Fruit fly (Drosophila melanogaster) whole organism, embryonic: ENCODE data around the gene CG13117.
A peak's percentile ranks its signal among the peaks of the same experiment; 100 is the strongest.

Source experiments
- Atf3 ChIP-seq: fragments of 200-800 bp; sonication (Bioruptor generic); optimal IDR thresholded peaks from 3 replicates; lab custom pipeline; 2016; ENCODE audit warnings: missing biosample characterization, missing genetic modification characterization
- Blimp-1 ChIP-seq: fragments of 200-800 bp; sonication (Bioruptor generic); optimal IDR thresholded peaks from 3 replicates; lab custom pipeline; 2018; ENCODE audit warnings: missing biosample characterization, missing genetic modification characterization, mild to moderate bottlenecking, moderate library complexity, missing genetic modification reagents
- CG10209 ChIP-seq: fragments of 200-800 bp; sonication (Bioruptor generic); optimal IDR thresholded peaks from 3 replicates; lab custom pipeline; 2017; ENCODE audit warnings: missing biosample characterization, mild to moderate bottlenecking, missing genetic modification characterization, missing genetic modification reagents
- CG10959 ChIP-seq: fragments of 200-800 bp; sonication (Bioruptor generic); IDR thresholded peaks from 2 replicates; pipeline ENCODE4 v1.3.6; 2022; ENCODE audit warnings: missing biosample characterization, missing genetic modification characterization
- CG13775 ChIP-seq: fragments of 200-800 bp; sonication (Bioruptor generic); optimal IDR thresholded peaks from 3 replicates; lab custom pipeline; 2017; ENCODE audit warnings: missing biosample characterization, mild to moderate bottlenecking, missing genetic modification characterization
- CG14014 ChIP-seq: fragments of 200-800 bp; sonication (Bioruptor generic); IDR thresholded peaks from 2 replicates; pipeline ENCODE4 v1.3.6; 2022; ENCODE audit warnings: missing biosample characterization, missing genetic modification characterization
- CG15269 ChIP-seq: fragments of 200-800 bp; sonication (Bioruptor generic); optimal IDR thresholded peaks from 2 replicates; lab custom pipeline; 2018; ENCODE audit warnings: missing biosample characterization, mild to moderate bottlenecking, missing genetic modification characterization, moderate library complexity
- CG1529 ChIP-seq: fragments of 200-800 bp; sonication (Bioruptor generic); optimal IDR thresholded peaks from 3 replicates; lab custom pipeline; 2018; ENCODE audit warnings: missing biosample characterization, missing genetic modification characterization
- CG15514 ChIP-seq: fragments of 200-800 bp; sonication (Bioruptor generic); optimal IDR thresholded peaks from 3 replicates; lab custom pipeline; 2017; ENCODE audit warnings: missing biosample characterization, missing genetic modification characterization, mild to moderate bottlenecking, moderate library complexity, missing genetic modification reagents
- CG16863 ChIP-seq: fragments of 200-800 bp; sonication (Bioruptor generic); optimal IDR thresholded peaks from 3 replicates; lab custom pipeline; 2016; ENCODE audit warnings: missing biosample characterization, missing genetic modification characterization
- CG18262 ChIP-seq: fragments of 200-800 bp; optimal IDR thresholded peaks from 3 replicates; lab custom pipeline; 2019; ENCODE audit warnings: missing biosample characterization, mild to moderate bottlenecking, missing genetic modification characterization, moderate library complexity
- CG1832 ChIP-seq: fragments of 200-800 bp; sonication (Bioruptor generic); optimal IDR thresholded peaks from 2 replicates; lab custom pipeline; 2017; ENCODE audit warnings: missing biosample characterization, mild to moderate bottlenecking, missing genetic modification characterization, inconsistent platforms
- CG2678 ChIP-seq: fragments of 200-800 bp; sonication (Bioruptor generic); optimal IDR thresholded peaks from 3 replicates; lab custom pipeline; 2019; ENCODE audit warnings: missing biosample characterization, mild to moderate bottlenecking, missing genetic modification characterization, moderate library complexity
- CG30403 ChIP-seq: fragments of 200-800 bp; sonication (Bioruptor generic); optimal IDR thresholded peaks from 3 replicates; lab custom pipeline; 2016; ENCODE audit warnings: missing biosample characterization, missing genetic modification characterization
- CG31441 ChIP-seq: fragments of 200-800 bp; sonication (Bioruptor generic); IDR thresholded peaks from 2 replicates; pipeline ENCODE4 v1.3.6; 2022; ENCODE audit warnings: missing biosample characterization, missing genetic modification characterization
- CG4820 ChIP-seq: fragments of 200-800 bp; sonication (Bioruptor generic); optimal IDR thresholded peaks from 3 replicates; lab custom pipeline; 2016; ENCODE audit warnings: missing biosample characterization, missing genetic modification characterization
- CG5245 ChIP-seq: fragments of 200-800 bp; sonication (Bioruptor generic); optimal IDR thresholded peaks from 3 replicates; lab custom pipeline; 2016; ENCODE audit warnings: missing biosample characterization, missing genetic modification characterization
- CG7271 ChIP-seq: fragments of 200-800 bp; sonication (Bioruptor generic); optimal IDR thresholded peaks from 2 replicates; lab custom pipeline; 2018; ENCODE audit warnings: missing biosample characterization, mild to moderate bottlenecking, missing genetic modification characterization, moderate library complexity
- CG7839 ChIP-seq: fragments of 200-800 bp; sonication (Bioruptor generic); optimal IDR thresholded peaks from 3 replicates; lab custom pipeline; 2018; ENCODE audit warnings: missing biosample characterization, mild to moderate bottlenecking, missing genetic modification characterization, moderate library complexity
- Ets65A ChIP-seq: fragments of 200-800 bp; sonication (Bioruptor generic); peaks from one replicate; lab custom pipeline; 2016; ENCODE audit warnings: missing biosample characterization, missing genetic modification characterization
- Fer3 ChIP-seq: fragments of 200-800 bp; sonication (Bioruptor generic); optimal IDR thresholded peaks from 2 replicates; lab custom pipeline; 2018; ENCODE audit warnings: missing biosample characterization, mild to moderate bottlenecking, missing genetic modification characterization, moderate library complexity
- H15 ChIP-seq: fragments of 200-800 bp; sonication (Bioruptor generic); IDR thresholded peaks from 3 replicates; pipeline ENCODE4 v1.3.6; 2022; ENCODE audit warnings: missing biosample characterization, missing genetic modification characterization
- Hr51 ChIP-seq, 2 experiments: fragments of 200-800 bp; sonication (Bioruptor generic); optimal IDR thresholded peaks; 2 replicates in 1 of 2; 3 replicates in 1 of 2; lab custom pipeline; 2016 to 2018; ENCODE audit warnings: missing biosample characterization in 2 of 2, missing genetic modification characterization in 2 of 2, mild to moderate bottlenecking in 1 of 2, moderate library complexity in 1 of 2
- Med ChIP-seq: fragments of 200-800 bp; sonication (Bioruptor generic); peaks from one replicate; lab custom pipeline; 2016; ENCODE audit warnings: missing biosample characterization, missing genetic modification characterization, mild to moderate bottlenecking, inconsistent platforms, moderate library complexity
- Pdp1 ChIP-seq, 2 experiments: fragments of 200-800 bp; sonication (Bioruptor generic); optimal IDR thresholded peaks; 3 replicates each; lab custom pipeline; 2016; ENCODE audit warnings: missing biosample characterization in 2 of 2, missing genetic modification characterization in 2 of 2, mild to moderate bottlenecking in 1 of 2, moderate library complexity in 1 of 2
- Ssrp ChIP-seq: fragments of 200-800 bp; sonication (Bioruptor generic); optimal IDR thresholded peaks from 2 replicates; lab custom pipeline; 2018; ENCODE audit warnings: missing biosample characterization, mild to moderate bottlenecking, missing genetic modification characterization, moderate library complexity
- Usf ChIP-seq: fragments of 200-800 bp; sonication (Bioruptor generic); optimal IDR thresholded peaks from 2 replicates; lab custom pipeline; 2017; ENCODE audit warnings: missing genotype, missing biosample characterization, missing genetic modification characterization
- az2 ChIP-seq: fragments of 200-800 bp; sonication (Bioruptor generic); optimal IDR thresholded peaks from 3 replicates; lab custom pipeline; 2016; ENCODE audit warnings: missing biosample characterization, missing genetic modification characterization
- bcd ChIP-seq: fragments of 200-800 bp; sonication (Bioruptor generic); optimal IDR thresholded peaks from 2 replicates; lab custom pipeline; 2017; ENCODE audit warnings: missing biosample characterization, mild to moderate bottlenecking, missing genetic modification characterization
- bowl ChIP-seq: fragments of 200-800 bp; sonication (Bioruptor generic); IDR thresholded peaks from 2 replicates; pipeline ENCODE4 v1.3.6; 2022; ENCODE audit warnings: missing biosample characterization, missing genetic modification characterization
- chif ChIP-seq, 2 experiments: fragments of 200-800 bp; sonication (Bioruptor generic); optimal IDR thresholded peaks; 3 replicates each; lab custom pipeline; 2016; ENCODE audit warnings: missing biosample characterization in 2 of 2, missing genetic modification characterization in 2 of 2
- chn ChIP-seq: fragments of 200-800 bp; sonication (Bioruptor generic); optimal IDR thresholded peaks from 2 replicates; lab custom pipeline; 2016; ENCODE audit warnings: missing biosample characterization, missing genetic modification characterization
- crc ChIP-seq: fragments of 200-800 bp; sonication (Bioruptor generic); optimal IDR thresholded peaks from 2 replicates; lab custom pipeline; 2016; ENCODE audit warnings: missing biosample characterization, missing genetic modification characterization
- dmrt11E ChIP-seq: fragments of 200-800 bp; sonication (Bioruptor generic); optimal IDR thresholded peaks from 3 replicates; lab custom pipeline; 2018; ENCODE audit warnings: missing biosample characterization, mild to moderate bottlenecking, missing genetic modification characterization, moderate library complexity
- dmrt99B ChIP-seq: fragments of 200-800 bp; sonication (Bioruptor generic); optimal IDR thresholded peaks from 2 replicates; lab custom pipeline; 2018; ENCODE audit warnings: missing biosample characterization, mild to moderate bottlenecking, missing genetic modification characterization, moderate library complexity
- en ChIP-seq: fragments of 200-800 bp; sonication (Bioruptor generic); optimal IDR thresholded peaks from 2 replicates; lab custom pipeline; 2016; ENCODE audit warnings: missing biosample characterization, missing genetic modification characterization
- fd3F ChIP-seq: fragments of 200-800 bp; sonication (Bioruptor generic); optimal IDR thresholded peaks from 2 replicates; lab custom pipeline; 2018; ENCODE audit warnings: missing biosample characterization, mild to moderate bottlenecking, missing genetic modification characterization, moderate library complexity
- hb ChIP-seq: fragments of 200-800 bp; sonication (Bioruptor generic); IDR thresholded peaks from 3 replicates; pipeline ENCODE4 v1.3.6; 2022; ENCODE audit warnings: missing biosample characterization, missing genetic modification characterization; ENCODE audit not compliant: partially characterized antibody
- luna ChIP-seq: fragments of 200-800 bp; sonication (Bioruptor generic); optimal IDR thresholded peaks from 2 replicates; lab custom pipeline; 2016; ENCODE audit warnings: missing biosample characterization, missing genetic modification characterization
- nmo ChIP-seq: fragments of 200-800 bp; sonication (Bioruptor generic); optimal IDR thresholded peaks from 2 replicates; lab custom pipeline; 2018; ENCODE audit warnings: missing biosample characterization, mild to moderate bottlenecking, missing genetic modification characterization, moderate library complexity
- onecut ChIP-seq: fragments of 200-800 bp; sonication (Bioruptor generic); IDR thresholded peaks from 2 replicates; pipeline ENCODE4 v1.3.6; 2022; ENCODE audit warnings: missing biosample characterization, missing genetic modification characterization
- phol ChIP-seq: fragments of 200-800 bp; sonication (Bioruptor generic); optimal IDR thresholded peaks from 3 replicates; lab custom pipeline; 2018; ENCODE audit warnings: missing biosample characterization, mild to moderate bottlenecking, missing genetic modification characterization, moderate library complexity
- rib ChIP-seq: fragments of 200-800 bp; sonication (Bioruptor generic); IDR thresholded peaks from 2 replicates; pipeline ENCODE4 v1.3.6; 2022; ENCODE audit warnings: missing biosample characterization, missing genetic modification characterization
- sens-2 ChIP-seq: fragments of 200-800 bp; sonication (Bioruptor generic); IDR thresholded peaks from 2 replicates; pipeline ENCODE4 v1.3.6; 2022; ENCODE audit warnings: missing biosample characterization, missing genetic modification characterization
- tio ChIP-seq: fragments of 200-800 bp; sonication (Bioruptor generic); optimal IDR thresholded peaks from 2 replicates; lab custom pipeline; 2017; ENCODE audit warnings: missing biosample characterization, missing genetic modification characterization, inconsistent platforms
- tll ChIP-seq, 2 experiments: fragments of 200-800 bp in 1 of 2; fragments of >200 bp in 1 of 2; sonication (Bioruptor generic) in 1 of 2; optimal IDR thresholded peaks; 2 replicates each; lab custom pipeline; 2017 to 2019; ENCODE audit warnings: missing biosample characterization in 2 of 2, missing genetic modification characterization in 2 of 2, mild to moderate bottlenecking in 1 of 2, moderate library complexity in 1 of 2
- unpg ChIP-seq: fragments of 200-800 bp; sonication (Bioruptor generic); optimal IDR thresholded peaks from 3 replicates; lab custom pipeline; 2018; ENCODE audit warnings: missing biosample characterization, mild to moderate bottlenecking, missing genetic modification characterization, moderate library complexity
- z ChIP-seq: fragments of 200-800 bp; sonication (Bioruptor generic); IDR thresholded peaks from 3 replicates; pipeline ENCODE4 v1.3.6; 2022; ENCODE audit warnings: missing biosample characterization, missing genetic modification characterization
- zen2 ChIP-seq: fragments of 200-800 bp; sonication (Bioruptor generic); IDR thresholded peaks from 3 replicates; pipeline ENCODE4 v1.3.6; 2022; ENCODE audit warnings: missing biosample characterization, missing genetic modification characterization; ENCODE audit not compliant: partially characterized antibody

The CG13117 gene

DNA sequence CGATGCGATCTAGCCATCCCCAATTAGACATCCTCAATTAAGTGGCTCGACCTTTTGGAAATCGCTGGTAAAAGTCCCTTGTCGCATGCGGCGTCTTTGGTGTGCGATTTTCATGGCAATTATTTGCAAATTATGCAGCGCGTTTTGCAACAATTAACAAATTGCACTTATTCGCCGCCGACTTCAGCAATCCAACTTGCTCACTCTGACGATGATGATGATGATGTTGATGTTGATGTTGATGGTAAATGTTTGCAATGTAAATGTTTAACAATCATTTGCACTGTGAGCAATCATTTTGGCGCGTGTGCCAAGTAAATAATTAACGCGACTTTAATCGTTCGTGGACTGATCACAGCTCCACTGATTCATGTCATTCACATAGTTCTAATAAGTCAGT is 2.3 kb upstream of the CG13117 start (continued):
- no peak for TF ChIP-seq Atf3
- TF ChIP-seq, all 482 proteins: peak for 8

DNA sequence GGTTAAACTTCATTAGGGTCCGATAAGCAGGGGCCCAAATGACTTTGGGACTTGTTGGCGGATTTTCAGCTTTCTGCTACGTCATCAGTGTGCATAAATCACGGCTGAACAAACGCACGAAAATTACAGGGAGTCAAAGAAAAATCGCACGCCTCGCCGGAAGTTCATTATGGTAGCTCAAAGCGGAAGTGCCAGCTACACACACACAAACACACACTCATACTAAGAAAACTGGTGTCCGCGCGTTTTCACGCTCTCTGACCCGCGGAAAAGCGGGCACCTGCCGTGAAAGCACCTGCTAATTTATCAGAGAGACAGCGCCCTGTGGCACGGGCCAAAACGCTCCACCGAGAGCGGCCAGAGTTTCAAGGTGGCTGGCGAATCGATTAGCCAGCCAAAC is 915 bp downstream of the CG13117 start:
- TF ChIP-seq CG10209 (no peak), CG1832 (no peak), CG18262 (tag; lab: Kevin White, UChicago) (no peak), CG15514 (GFP tag; lab: Kevin White, UChicago) (no peak), CG13775 (no peak), CG7271 (tag; lab: Kevin White, UChicago) (no peak), Ets65A (GFP tag; lab: Kevin White, UChicago) (peak; percentile 70), bowl (no peak), Fer3 (tag; lab: Kevin White, UChicago) (no peak), CG16863 (no peak), fd3F (GFP tag; lab: Kevin White, UChicago) (no peak), luna (GFP tag; lab: Kevin White, UChicago) (no peak), Usf (GFP tag; lab: Kevin White, UChicago) (no peak), chn (GFP tag; lab: Kevin White, UChicago) (no peak), zen2 (GFP tag; lab: Robert Waterston, UW) (no peak), bcd (GFP tag; lab: Kevin White, UChicago) (no peak), dmrt99B (tag; lab: Kevin White, UChicago) (no peak), H15 (peak; percentile 21; the same call in 1 of the 3 replicates), Hr51 (GFP tag; optimal IDR thresholded peaks at IDR 0.05; lab: Kevin White, UChicago) (no peak), tll (GFP tag; optimal IDR thresholded peaks at IDR 0.05; lab: Kevin White, UChicago) (no peak), Pdp1 (GFP tag; optimal IDR thresholded peaks at IDR 0.05; lab: Kevin White, UChicago) (no peak), CG10959 (GFP tag; lab: Robert Waterston, UW) (no peak), hb (GFP tag; lab: Robert Waterston, UW) (no peak), rib (no peak), Med (GFP tag; lab: Kevin White, UChicago) (peak; percentile 45)

DNA sequence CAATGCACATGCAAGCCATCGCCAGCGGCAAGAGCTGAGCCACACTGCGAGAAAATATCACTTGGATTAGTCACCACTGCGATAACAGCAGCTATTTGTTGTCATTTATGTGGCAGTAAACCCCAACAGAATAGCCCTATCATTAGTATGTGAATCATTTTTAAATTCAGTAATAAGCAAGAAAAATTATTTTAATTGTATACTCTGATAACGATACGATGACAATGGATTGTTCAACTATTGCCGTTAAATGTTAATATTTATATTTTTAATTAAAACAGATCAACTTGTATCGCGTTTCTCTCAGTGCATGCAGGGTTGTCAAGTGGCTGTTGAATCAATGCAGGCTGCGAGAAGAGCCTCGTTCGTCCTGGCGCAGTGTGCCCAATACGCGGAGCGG is 1.4 kb downstream of the CG13117 start:
- TF ChIP-seq CG2678 (tag; lab: Kevin White, UChicago), result peak; percentile 37
- TF ChIP-seq dmrt99B (tag; lab: Kevin White, UChicago), result peak; percentile 45
- TF ChIP-seq CG14014 (GFP tag; lab: Robert Waterston, UW), result no peak
- no peak for TF ChIP-seq z
- TF ChIP-seq onecut (GFP tag; lab: Robert Waterston, UW), result 0 out of 2 replicates have a peak, but pooled peaks have one; percentile 11
- peak; percentile 10 for TF ChIP-seq CG15269 (tag; lab: Kevin White, UChicago)
- TF ChIP-seq CG5245 (GFP tag; lab: Kevin White, UChicago), result no peak
- TF ChIP-seq Ssrp (tag; lab: Kevin White, UChicago), result peak; percentile 19
- no peak for TF ChIP-seq dmrt11E (tag; lab: Kevin White, UChicago)
- TF ChIP-seq nmo (GFP tag; lab: Kevin White, UChicago), result peak; percentile 25
- peak; percentile 22 for TF ChIP-seq unpg (GFP tag; lab: Kevin White, UChicago)
- TF ChIP-seq az2 (GFP tag; lab: Kevin White, UChicago), result no peak
- no peak for TF ChIP-seq crc (GFP tag; lab: Kevin White, UChicago)
- TF ChIP-seq tio (GFP tag; lab: Kevin White, UChicago), result peak; percentile 18
- peak; percentile 45; the same call in 1 of the 2 replicates for TF ChIP-seq CG31441 (GFP tag; lab: Robert Waterston, UW)
- TF ChIP-seq CG30403 (GFP tag; lab: Kevin White, UChicago), result peak; percentile 35
- peak; percentile 11 for TF ChIP-seq CG4820
- no peak for TF ChIP-seq CG1529 (GFP tag; lab: Kevin White, UChicago)
- peak; percentile 37 for TF ChIP-seq CG7839 (tag; lab: Kevin White, UChicago)
- TF ChIP-seq phol (tag; lab: Kevin White, UChicago), result peak; percentile 34
- no peak for TF ChIP-seq sens-2
- TF ChIP-seq chif (GFP tag; optimal IDR thresholded peaks at IDR 0.05; lab: Kevin White, UChicago), result no peak
- TF ChIP-seq Blimp-1 (GFP tag; lab: Kevin White, UChicago), result peak; percentile 8
- TF ChIP-seq en, result no peak
